Worm (Caenorhabditis elegans): ENCODE measurements around the gene srbc-12.

srbc-12 gene

DNA sequence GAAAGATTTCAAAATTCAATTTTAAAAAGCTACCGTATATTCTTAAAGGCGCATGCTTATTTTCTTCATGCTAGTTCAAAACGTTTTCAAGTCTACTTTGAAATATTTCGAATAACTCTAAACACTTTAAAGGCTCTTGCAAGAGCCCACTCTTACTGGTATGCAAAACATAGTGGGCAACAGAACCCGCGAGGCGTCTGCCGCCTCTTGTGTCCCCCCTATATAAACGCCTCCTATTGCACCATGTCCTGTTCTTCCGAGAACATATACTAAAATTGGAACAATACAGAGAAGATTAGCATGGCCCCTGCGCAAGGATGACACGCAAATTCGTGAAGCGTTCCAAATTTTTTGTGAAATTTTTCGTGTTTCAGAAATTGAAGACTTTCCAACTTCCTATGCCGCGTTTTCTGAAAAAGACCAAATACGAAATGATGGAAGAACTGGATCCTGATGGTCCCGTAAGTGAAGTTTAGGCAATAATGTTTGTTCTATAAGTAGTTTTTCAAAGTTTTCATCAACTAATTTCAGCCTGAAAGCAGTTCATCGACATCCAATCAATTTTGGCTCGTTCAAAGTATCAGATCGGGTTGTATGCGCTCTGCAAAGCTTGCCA lies 9.3 kb downstream of the srbc-12 start:
- TF ChIP-seq elt-3 (tag; optimal IDR thresholded peaks at IDR 0.05), result no peak
- peak; percentile 48 for TF ChIP-seq ceh-83 (GFP tag; optimal IDR thresholded peaks at IDR 0.05)

ce11 chrV:866729-867128 lies 17.1 kb downstream of the srbc-12 start, which contains the start of gene T02B11.3:
Gene T02B11.3, minus strand, starts transcription at chrV:866829.
- no peak for TF ChIP-seq drap-1 (GFP tag; optimal IDR thresholded peaks at IDR 0.05)
- TF ChIP-seq ceh-43 (GFP tag; optimal IDR thresholded peaks at IDR 0.05), result no peak
- no peak for TF ChIP-seq snpc-4 (tag; optimal IDR thresholded peaks at IDR 0.05)

DNA sequence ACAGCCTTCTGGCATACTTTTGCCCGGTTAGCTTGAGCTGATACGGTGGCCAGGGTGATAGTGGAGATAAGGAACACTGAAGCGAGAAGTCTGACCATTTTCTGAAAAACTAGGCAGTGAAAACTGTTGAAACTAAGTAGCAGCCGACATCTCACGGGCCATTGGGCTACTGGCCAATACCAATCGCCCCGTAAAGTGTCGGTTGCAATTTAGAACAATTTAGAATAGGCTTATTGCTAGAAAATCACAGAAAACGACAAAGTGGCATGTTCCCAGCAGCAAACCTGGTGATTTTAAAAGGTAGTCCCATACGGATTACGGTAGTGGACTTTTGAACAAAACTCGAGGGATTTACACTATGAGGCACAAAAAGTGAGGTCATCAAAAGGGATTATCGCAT lies 21.4 kb downstream of the srbc-12 start, which contains the start of gene T02B11.4:
Gene T02B11.4 (minus strand): TSS at position 101 of the 400 bp plus-strand sequence.
- TF ChIP-seq pha-4 (tag; optimal IDR thresholded peaks at IDR 0.05) (no peak), sptf-1 (tag; optimal IDR thresholded peaks at IDR 0.05) (no peak), nhr-76 (tag; optimal IDR thresholded peaks at IDR 0.05) (no peak), sem-2 (GFP tag; optimal IDR thresholded peaks at IDR 0.05) (no peak), unc-120 (tag; optimal IDR thresholded peaks at IDR 0.05; ENCODE audit: poor library complexity, severe bottlenecking) (no peak), ceh-39 (tag; optimal IDR thresholded peaks at IDR 0.05) (no peak), zip-8 (tag; optimal IDR thresholded peaks at IDR 0.05) (no peak), M03D4.4 (tag; optimal IDR thresholded peaks at IDR 0.05) (no peak), lin-13 (tag; optimal IDR thresholded peaks at IDR 0.05) (no peak), lin-32 (GFP tag; optimal IDR thresholded peaks at IDR 0.05) (no peak), nhr-12 (tag; optimal IDR thresholded peaks at IDR 0.05) (no peak), mls-2 (tag; optimal IDR thresholded peaks at IDR 0.05) (no peak), ces-1 (GFP tag; optimal IDR thresholded peaks at IDR 0.05) (no peak), snpc-4 (tag; optimal IDR thresholded peaks at IDR 0.05) (no peak), elt-1 (tag; optimal IDR thresholded peaks at IDR 0.05; ENCODE audit: borderline replicate concordance, insufficient read depth) (no peak), drap-1 (GFP tag; optimal IDR thresholded peaks at IDR 0.05) (no peak), nhr-237 (tag; optimal IDR thresholded peaks at IDR 0.05) (no peak), nhr-28 (tag; optimal IDR thresholded peaks at IDR 0.05) (no peak), ztf-11 (tag; optimal IDR thresholded peaks at IDR 0.05) (no peak)

ce11 chrV:875945-876344 lies 26.3 kb downstream of the srbc-12 start, which contains the start of gene T02B11.9:
Gene T02B11.9, plus strand, starts transcription at chrV:876245.
- TF ChIP-seq unc-62 (GFP tag; optimal IDR thresholded peaks at IDR 0.05), result no peak

DNA sequence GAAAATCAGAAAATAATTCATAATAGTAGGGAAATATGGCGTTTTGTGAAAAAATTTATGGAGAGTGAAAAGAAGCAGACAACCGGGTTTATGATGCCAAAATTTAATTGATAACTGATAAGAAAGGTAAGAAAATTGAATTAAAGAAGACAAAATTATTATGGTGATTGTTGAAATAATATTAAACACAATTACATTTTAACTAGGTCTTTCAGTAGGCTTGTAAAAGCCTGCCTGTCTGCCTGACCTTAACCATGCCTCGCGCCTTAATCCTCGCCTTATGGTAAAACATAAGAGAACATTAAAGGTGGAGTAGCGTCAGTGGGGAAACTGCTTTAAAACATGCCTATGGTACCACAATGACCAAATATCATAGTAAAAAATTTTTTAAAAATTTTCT lies 29.0 kb downstream of the srbc-12 start, which contains the start of gene T02B11.8:
Gene T02B11.8 (minus strand): TSS at position 101 of the 400 bp plus-strand sequence.
- TF ChIP-seq zip-8 (tag; optimal IDR thresholded peaks at IDR 0.05) (no peak), pha-4 (tag; optimal IDR thresholded peaks at IDR 0.05) (no peak), lin-32 (GFP tag; optimal IDR thresholded peaks at IDR 0.05) (no peak), nhr-12 (tag; optimal IDR thresholded peaks at IDR 0.05) (no peak), ceh-39 (tag; optimal IDR thresholded peaks at IDR 0.05) (no peak), drap-1 (GFP tag; optimal IDR thresholded peaks at IDR 0.05) (no peak), nhr-28 (tag; optimal IDR thresholded peaks at IDR 0.05) (no peak)

- no peak for TF ChIP-seq drap-1 (GFP tag; optimal IDR thresholded peaks at IDR 0.05)
- TF ChIP-seq nhr-28 (tag; optimal IDR thresholded peaks at IDR 0.05), result no peak
- TF ChIP-seq bed-3 (GFP tag; optimal IDR thresholded peaks at IDR 0.05), result no peak
- TF ChIP-seq ceh-43 (GFP tag; optimal IDR thresholded peaks at IDR 0.05), result no peak
- TF ChIP-seq cnd-1 (tag; optimal IDR thresholded peaks at IDR 0.05), result no peak
- no peak for TF ChIP-seq lin-13 (tag; optimal IDR thresholded peaks at IDR 0.05)
- no peak for TF ChIP-seq blmp-1 (tag; optimal IDR thresholded peaks at IDR 0.05)
These were observed 29.6 kb downstream of the srbc-12 start, which contains the start of gene srg-53 for ce11 chrV:879171-879570. Gene srg-53, plus strand, starts transcription at chrV:879471.

- no peak for TF ChIP-seq nhr-76 (tag; optimal IDR thresholded peaks at IDR 0.05)
- no peak for TF ChIP-seq tbx-8 (GFP tag; optimal IDR thresholded peaks at IDR 0.05)
- TF ChIP-seq lin-32 (GFP tag; optimal IDR thresholded peaks at IDR 0.05), result no peak
- TF ChIP-seq ztf-11 (tag; optimal IDR thresholded peaks at IDR 0.05), result no peak
- TF ChIP-seq ham-2 (GFP tag; optimal IDR thresholded peaks at IDR 0.05), result no peak
- TF ChIP-seq blmp-1 (tag; optimal IDR thresholded peaks at IDR 0.05), result no peak
- TF ChIP-seq elt-1 (tag; optimal IDR thresholded peaks at IDR 0.05; ENCODE audit: borderline replicate concordance, insufficient read depth), result no peak
- no peak for TF ChIP-seq unc-62 (GFP tag; optimal IDR thresholded peaks at IDR 0.05)
- no peak for TF ChIP-seq zip-8 (tag; optimal IDR thresholded peaks at IDR 0.05)
- no peak for TF ChIP-seq nhr-12 (tag; optimal IDR thresholded peaks at IDR 0.05)
- no peak for TF ChIP-seq ceh-43 (GFP tag; optimal IDR thresholded peaks at IDR 0.05)
- no peak for TF ChIP-seq ces-1 (GFP tag; optimal IDR thresholded peaks at IDR 0.05)
These were observed 34.7 kb downstream of the srbc-12 start, which contains the start of gene srj-38 for ce11 chrV:884324-884723. Gene srj-38, minus strand, starts transcription at chrV:884424.
